Fruit fly (Drosophila melanogaster) whole organism, adult: ENCODE measurements around the gene Fnta.
A peak's percentile ranks its signal among the peaks of the same experiment; 100 is the strongest.

ENCODE experiments used
- CG11617 ChIP-seq: fragments of 200-800 bp; sonication (Bioruptor generic); optimal IDR thresholded peaks from 2 replicates; lab custom pipeline; 2017; ENCODE audit warnings: mild to moderate bottlenecking, missing biosample characterization, missing genetic modification reagents, missing genetic modification characterization
- CG12768 ChIP-seq: fragments of 200-800 bp; sonication (Bioruptor generic); optimal IDR thresholded peaks from 2 replicates; lab custom pipeline; 2017; ENCODE audit warnings: missing biosample characterization, missing genetic modification characterization, mild to moderate bottlenecking, moderate library complexity, missing genetic modification reagents
- CG14711 ChIP-seq: fragments of 200-800 bp; sonication (Bioruptor generic); optimal IDR thresholded peaks from 2 replicates; lab custom pipeline; 2018; ENCODE audit warnings: missing biosample characterization, mild to moderate bottlenecking, missing genetic modification characterization, moderate library complexity
- CG1620 ChIP-seq: fragments of 200-800 bp; sonication (Bioruptor generic); optimal IDR thresholded peaks from 2 replicates; lab custom pipeline; 2016; ENCODE audit warnings: missing biosample characterization, missing genetic modification characterization
- CG33017 ChIP-seq: fragments of 200-800 bp; sonication (Bioruptor generic); optimal IDR thresholded peaks from 2 replicates; lab custom pipeline; 2018; ENCODE audit warnings: missing biosample characterization, mild to moderate bottlenecking, missing genetic modification characterization, moderate library complexity
- CG5204 ChIP-seq: fragments of 200-800 bp; sonication (Bioruptor generic); optimal IDR thresholded peaks from 2 replicates; lab custom pipeline; 2016; ENCODE audit warnings: missing biosample characterization, missing genetic modification characterization
- CG7045 ChIP-seq: fragments of 200-800 bp; sonication (Bioruptor generic); optimal IDR thresholded peaks from 2 replicates; lab custom pipeline; 2017; ENCODE audit warnings: missing biosample characterization, mild to moderate bottlenecking, missing genetic modification characterization
- CG7101 ChIP-seq: fragments of 200-800 bp; sonication (Bioruptor generic); optimal IDR thresholded peaks from 2 replicates; lab custom pipeline; 2018; ENCODE audit warnings: missing biosample characterization, mild to moderate bottlenecking, missing genetic modification characterization, moderate library complexity
- Clk ChIP-seq: fragments of 200-800 bp; sonication (Bioruptor generic); optimal IDR thresholded peaks from 2 replicates; lab custom pipeline; 2017; ENCODE audit warnings: missing biosample characterization, missing genetic modification characterization
- Crg-1 ChIP-seq: fragments of 200-800 bp; sonication (Bioruptor generic); optimal IDR thresholded peaks from 2 replicates; lab custom pipeline; 2016; ENCODE audit warnings: missing biosample characterization, missing genetic modification characterization
- Hr96 ChIP-seq: fragments of 200-800 bp; sonication (Bioruptor generic); optimal IDR thresholded peaks from 2 replicates; lab custom pipeline; 2016; ENCODE audit warnings: missing biosample characterization, missing genetic modification characterization
- Mnt ChIP-seq: fragments of 200-800 bp; sonication (Bioruptor generic); optimal IDR thresholded peaks from 2 replicates; lab custom pipeline; 2016; ENCODE audit warnings: missing biosample characterization, mild to moderate bottlenecking, missing genetic modification characterization
- bab1 ChIP-seq: fragments of 200-800 bp; sonication (Bioruptor generic); optimal IDR thresholded peaks from 3 replicates; lab custom pipeline; 2019; ENCODE audit warnings: missing biosample characterization, mild to moderate bottlenecking, missing genetic modification characterization, moderate library complexity
- cic ChIP-seq: fragments of 200-800 bp; sonication (Bioruptor generic); optimal IDR thresholded peaks from 2 replicates; lab custom pipeline; 2017; ENCODE audit warnings: missing biosample characterization, mild to moderate bottlenecking, missing genetic modification characterization, moderate library complexity
- cnc ChIP-seq, 2 experiments: fragments of >200 bp; optimal IDR thresholded peaks; 2 replicates each; lab custom pipeline; 2017
- kay ChIP-seq: fragments of 200-800 bp; sonication (Bioruptor generic); peaks from one replicate; lab custom pipeline; 2016; ENCODE audit warnings: missing biosample characterization, missing genetic modification characterization, borderline replicate concordance
- ovo ChIP-seq: fragments of 200-800 bp; sonication (Bioruptor generic); optimal IDR thresholded peaks from 2 replicates; lab custom pipeline; 2016; ENCODE audit warnings: missing biosample characterization, missing genetic modification characterization
- pad ChIP-seq: fragments of 200-800 bp; sonication (Bioruptor generic); optimal IDR thresholded peaks from 3 replicates; lab custom pipeline; 2017; ENCODE audit warnings: missing biosample characterization, missing genetic modification characterization, mild to moderate bottlenecking, moderate library complexity, missing genetic modification reagents
- tj ChIP-seq: fragments of 200-800 bp; sonication (Bioruptor generic); optimal IDR thresholded peaks from 3 replicates; lab custom pipeline; 2017; ENCODE audit warnings: missing biosample characterization, mild to moderate bottlenecking, missing genetic modification characterization, moderate library complexity
- toe ChIP-seq: fragments of 200-800 bp; sonication (Bioruptor generic); optimal IDR thresholded peaks from 2 replicates; lab custom pipeline; 2016; ENCODE audit warnings: missing biosample characterization, missing genetic modification characterization

The Fnta gene

DNA sequence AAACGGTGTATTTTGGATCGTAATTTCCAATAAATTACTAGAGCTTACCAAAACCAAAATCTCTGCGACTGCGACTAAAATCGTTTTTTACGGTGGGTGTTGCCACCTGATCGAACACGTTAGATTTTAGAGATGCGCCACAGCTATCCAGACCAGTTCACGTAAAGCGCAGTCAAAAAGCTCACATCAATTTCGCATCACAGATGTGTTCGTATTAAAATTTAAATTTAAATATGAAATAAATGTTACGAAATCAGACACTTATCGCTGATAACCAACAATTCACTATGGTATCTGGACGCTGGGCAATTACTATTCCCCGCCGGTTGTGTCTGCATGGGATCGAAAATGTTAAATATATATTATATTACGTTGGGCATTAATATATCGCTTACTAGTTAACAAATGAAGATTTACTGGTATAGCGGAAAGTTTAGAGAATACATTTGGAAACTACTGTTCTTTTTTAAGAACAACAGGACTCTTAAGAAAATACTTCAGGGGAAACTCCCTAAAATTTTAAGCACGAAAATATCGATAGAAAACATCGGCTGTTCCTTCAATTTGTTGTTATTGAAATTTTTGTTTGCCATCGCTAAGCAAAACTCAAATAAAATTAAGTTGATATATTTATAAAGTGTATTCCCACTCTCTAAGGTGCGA, 16.8 kb upstream of the Fnta start, which contains the start of the genes mxt and CG11927:
mxt (minus strand) TSS at position 105 of the 663 bp plus-strand sequence.
CG11927 (plus strand) TSS at position 576 of the 663 bp plus-strand sequence.
- TF ChIP-seq CG5204 (GFP tag; lab: Kevin White, UChicago): no peak
- TF ChIP-seq CG12768 (GFP tag; lab: Kevin White, UChicago): no peak
- peak; percentile 33 for TF ChIP-seq pad (GFP tag; lab: Kevin White, UChicago)
- TF ChIP-seq CG7045 (GFP tag; lab: Kevin White, UChicago): no peak
- TF ChIP-seq CG11617: peak; percentile 47
- peak; percentile 42 for TF ChIP-seq ovo
- TF ChIP-seq CG1620 (GFP tag; lab: Kevin White, UChicago): peak; percentile 53
- TF ChIP-seq CG7101 (tag; lab: Kevin White, UChicago): peak; percentile 27
- TF ChIP-seq CG14711 (tag; lab: Kevin White, UChicago): peak; percentile 12
- TF ChIP-seq Mnt (GFP tag; lab: Kevin White, UChicago): peak; percentile 28
- TF ChIP-seq tj (GFP tag; lab: Kevin White, UChicago): peak; percentile 3
- peak; percentile 29 for TF ChIP-seq Crg-1 (GFP tag; lab: Kevin White, UChicago)

DNA sequence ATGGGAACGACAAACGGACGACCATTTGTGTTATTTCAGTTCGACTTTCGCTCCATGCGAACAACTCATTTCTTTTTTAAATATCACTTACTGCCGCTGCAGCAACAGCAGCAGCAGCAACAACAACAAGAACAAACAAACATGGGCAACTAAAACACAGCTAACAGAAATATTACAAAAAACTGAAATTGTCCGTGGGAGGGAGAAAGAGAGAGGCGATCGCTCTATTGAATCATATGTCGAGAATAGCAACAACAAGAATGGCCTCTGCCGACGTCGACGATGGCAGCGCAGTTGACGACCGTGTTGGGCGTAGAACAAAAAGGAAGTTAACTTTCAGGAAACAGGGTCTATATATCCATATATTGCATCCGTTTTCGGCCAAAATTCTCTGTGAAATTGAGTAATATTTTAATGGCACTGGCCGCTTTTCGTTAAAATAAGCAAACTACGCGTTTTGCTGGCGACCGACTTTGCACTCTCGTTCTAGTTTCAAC, 16.2 kb upstream of the Fnta start:
- TF ChIP-seq CG12768 (GFP tag; lab: Kevin White, UChicago) (peak; percentile 36), CG33017 (tag; lab: Kevin White, UChicago) (no peak)

DNA sequence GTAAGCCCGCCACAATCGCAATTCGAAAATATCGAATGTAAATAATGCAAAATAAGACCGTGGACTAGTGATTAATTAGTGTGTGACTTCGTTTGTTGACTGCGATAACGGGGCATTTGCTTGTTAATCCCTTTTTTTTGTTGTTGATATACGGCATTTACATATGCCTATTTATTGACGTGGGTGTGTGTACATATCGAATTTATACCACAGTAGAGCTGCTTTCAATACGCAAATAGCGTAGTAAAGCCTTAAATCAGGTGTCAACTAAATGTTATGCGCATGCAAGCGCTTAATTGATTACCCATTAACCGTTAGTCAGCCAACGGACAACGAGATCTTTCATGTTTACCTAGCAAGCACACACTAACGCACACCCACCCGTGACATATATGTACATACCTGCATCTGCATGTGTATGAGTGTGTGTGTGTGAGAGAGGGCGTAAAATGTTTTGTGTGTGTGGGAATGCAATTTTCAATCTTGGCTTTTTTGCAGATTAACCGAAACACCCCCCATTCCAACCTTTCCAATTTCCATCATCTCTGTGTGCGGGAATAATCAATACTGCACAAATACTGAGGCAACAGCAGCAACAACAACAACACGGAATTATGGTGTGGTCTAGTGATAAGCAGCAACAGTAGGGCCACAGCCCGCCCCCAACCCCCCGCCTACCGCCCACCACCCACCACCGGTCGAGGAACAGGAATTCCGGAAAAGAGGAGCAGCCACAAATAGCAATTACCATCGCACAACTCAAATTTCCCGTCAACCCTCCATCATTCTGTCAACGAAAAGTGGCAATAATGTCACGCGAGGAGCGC, 8.2 kb upstream of the Fnta start:
- TF ChIP-seq CG7045 (GFP tag; lab: Kevin White, UChicago): peak; percentile 20
- peak; percentile 17 for TF ChIP-seq CG12768 (GFP tag; lab: Kevin White, UChicago)
- no peak for TF ChIP-seq Clk
- no peak for TF ChIP-seq CG7101 (tag; lab: Kevin White, UChicago)
- TF ChIP-seq Crg-1 (GFP tag; lab: Kevin White, UChicago): peak; percentile 7

DNA sequence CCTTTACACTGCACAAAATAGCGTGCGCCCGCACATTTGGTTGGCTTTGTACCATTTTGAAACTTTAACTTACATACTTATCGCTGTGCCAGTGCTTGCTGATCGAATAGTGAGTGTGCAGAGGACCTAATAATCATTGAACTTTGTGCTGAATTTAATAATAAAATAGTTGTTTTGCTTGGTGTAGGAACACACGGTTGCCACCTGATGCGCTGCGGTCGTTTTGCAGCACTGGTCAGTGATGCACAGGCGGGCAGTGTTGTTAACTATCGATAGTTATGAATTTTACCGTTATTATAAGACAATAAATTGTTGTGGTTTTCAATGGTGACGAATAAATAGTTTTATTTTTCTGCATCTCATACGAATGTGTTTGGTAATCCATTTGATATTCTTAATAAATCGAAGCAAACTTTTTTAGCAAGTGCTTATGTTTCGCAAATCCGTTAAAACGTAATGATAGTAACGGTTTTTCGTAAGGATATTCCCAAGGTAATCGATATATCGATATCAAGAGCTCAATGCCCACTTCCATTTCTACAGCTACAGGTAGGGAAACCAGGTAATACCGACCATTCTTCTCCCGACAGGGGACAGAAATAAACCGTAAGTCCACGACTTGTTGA, 7.4 kb upstream of the Fnta start, which contains the start of the genes tank and CG12194:
tank (minus strand) TSS at position 228 of the 626 bp plus-strand sequence.
CG12194 (plus strand) TSS at position 576 of the 626 bp plus-strand sequence.
- TF ChIP-seq cnc (optimal IDR thresholded peaks at IDR 0.05; lab: Kevin White, UChicago): no peak
- TF ChIP-seq CG11617: peak; percentile 89
- peak; percentile 90 for TF ChIP-seq Crg-1 (GFP tag; lab: Kevin White, UChicago)
- peak; percentile 94 for TF ChIP-seq CG7045 (GFP tag; lab: Kevin White, UChicago)
- peak; percentile 90 for TF ChIP-seq Clk
- no peak for TF ChIP-seq kay
- peak; percentile 26 for TF ChIP-seq cic
- TF ChIP-seq Mnt (GFP tag; lab: Kevin White, UChicago): peak; percentile 88
- peak; percentile 88 for TF ChIP-seq Hr96
- TF ChIP-seq CG1620 (GFP tag; lab: Kevin White, UChicago): peak; percentile 92
- TF ChIP-seq tj (GFP tag; lab: Kevin White, UChicago): peak; percentile 69
- peak; percentile 94 for TF ChIP-seq CG33017 (tag; lab: Kevin White, UChicago)
- TF ChIP-seq ovo: peak; percentile 92
- peak; percentile 95 for TF ChIP-seq CG5204 (GFP tag; lab: Kevin White, UChicago)
- TF ChIP-seq CG12768 (GFP tag; lab: Kevin White, UChicago): peak; percentile 95
- peak; percentile 94 for TF ChIP-seq bab1 (GFP tag; lab: Kevin White, UChicago)
- peak; percentile 92 for TF ChIP-seq CG14711 (tag; lab: Kevin White, UChicago)
- TF ChIP-seq toe: peak; percentile 90
- peak; percentile 92 for TF ChIP-seq CG7101 (tag; lab: Kevin White, UChicago)
- peak; percentile 81 for TF ChIP-seq pad (GFP tag; lab: Kevin White, UChicago)

DNA sequence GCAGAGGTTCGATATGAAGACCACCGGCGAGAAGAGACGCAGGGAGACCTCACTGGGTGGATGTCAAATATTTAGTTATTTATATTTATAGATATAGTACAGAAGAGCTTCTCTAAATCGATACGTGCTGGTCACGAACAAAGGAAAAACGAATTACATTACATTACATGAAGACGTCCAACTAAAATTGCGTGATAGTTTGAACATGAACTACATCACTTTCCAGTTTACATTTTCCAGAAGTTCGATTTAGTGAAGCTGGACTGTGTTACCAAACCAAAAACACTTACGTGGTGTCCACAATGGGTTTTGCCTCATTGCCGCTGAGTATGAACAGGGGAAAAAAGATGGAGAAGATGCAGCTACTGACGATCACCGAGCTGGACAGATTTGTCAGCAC, 5.7 kb upstream of the Fnta start:
- no peak for TF ChIP-seq ovo
- TF ChIP-seq CG5204 (GFP tag; lab: Kevin White, UChicago): no peak
- TF ChIP-seq Mnt (GFP tag; lab: Kevin White, UChicago): no peak
- no peak for TF ChIP-seq CG14711 (tag; lab: Kevin White, UChicago)
- TF ChIP-seq bab1 (GFP tag; lab: Kevin White, UChicago): no peak
- no peak for TF ChIP-seq cnc (optimal IDR thresholded peaks at IDR 0.05; lab: Kevin White, UChicago)
- TF ChIP-seq CG7045 (GFP tag; lab: Kevin White, UChicago): no peak
- no peak for TF ChIP-seq CG7101 (tag; lab: Kevin White, UChicago)
- TF ChIP-seq kay: no peak
- TF ChIP-seq pad (GFP tag; lab: Kevin White, UChicago): no peak
- no peak for TF ChIP-seq tj (GFP tag; lab: Kevin White, UChicago)
- no peak for TF ChIP-seq CG12768 (GFP tag; lab: Kevin White, UChicago)
